Fruit fly (Drosophila melanogaster) whole organism, embryonic: ENCODE measurements around the gene Col4a1.

Experiments
- Bdp1 ChIP-seq: fragments of 200-800 bp; sonication (Bioruptor generic); optimal IDR thresholded peaks from 3 replicates; lab custom pipeline; 2016; ENCODE audit warnings: missing biosample characterization, missing genetic modification characterization
- Blimp-1 ChIP-seq: fragments of 200-800 bp; sonication (Bioruptor generic); optimal IDR thresholded peaks from 3 replicates; lab custom pipeline; 2018; ENCODE audit warnings: missing biosample characterization, missing genetic modification characterization, mild to moderate bottlenecking, moderate library complexity, missing genetic modification reagents
- CG10543 ChIP-seq: fragments of 200-800 bp; sonication (Bioruptor generic); optimal IDR thresholded peaks from 3 replicates; lab custom pipeline; 2017; ENCODE audit warnings: missing biosample characterization, mild to moderate bottlenecking, missing genetic modification characterization, moderate library complexity
- CG10959 ChIP-seq: fragments of 200-800 bp; sonication (Bioruptor generic); IDR thresholded peaks from 2 replicates; pipeline ENCODE4 v1.3.6; 2022; ENCODE audit warnings: missing biosample characterization, missing genetic modification characterization
- CG12071 ChIP-seq: fragments of 200-800 bp; sonication (Bioruptor generic); optimal IDR thresholded peaks from 3 replicates; lab custom pipeline; 2018; ENCODE audit warnings: missing biosample characterization, mild to moderate bottlenecking, missing genetic modification characterization
- CG12299 ChIP-seq: fragments of 200-800 bp; sonication (Bioruptor generic); optimal IDR thresholded peaks from 2 replicates; lab custom pipeline; 2018; ENCODE audit warnings: missing biosample characterization, mild to moderate bottlenecking, missing genetic modification characterization
- CG13624 ChIP-seq: fragments of 200-800 bp; sonication (Bioruptor generic); optimal IDR thresholded peaks from 2 replicates; lab custom pipeline; 2016; ENCODE audit warnings: missing biosample characterization, missing genetic modification characterization
- CG15601 ChIP-seq: fragments of 200-800 bp; sonication (Bioruptor generic); optimal IDR thresholded peaks from 3 replicates; lab custom pipeline; 2019; ENCODE audit warnings: missing biosample characterization, mild to moderate bottlenecking, missing genetic modification characterization, moderate library complexity
- CG17385 ChIP-seq: fragments of 200-800 bp; sonication (Bioruptor generic); optimal IDR thresholded peaks from 3 replicates; lab custom pipeline; 2018; ENCODE audit warnings: missing biosample characterization, mild to moderate bottlenecking, missing genetic modification characterization
- CG17612 ChIP-seq: fragments of 200-800 bp; sonication (Bioruptor generic); IDR thresholded peaks from 2 replicates; pipeline ENCODE4 v1.3.6; 2022; ENCODE audit warnings: missing biosample characterization, missing genetic modification characterization
- CG2129 ChIP-seq: fragments of 200-800 bp; sonication (Bioruptor generic); IDR thresholded peaks from 2 replicates; pipeline ENCODE4 v1.3.6; 2022; ENCODE audit warnings: missing biosample characterization, missing genetic modification characterization; ENCODE audit not compliant: partially characterized antibody
- CG2712 ChIP-seq: fragments of 200-800 bp; optimal IDR thresholded peaks from 3 replicates; lab custom pipeline; 2019; ENCODE audit warnings: missing biosample characterization, mild to moderate bottlenecking, missing genetic modification characterization, moderate library complexity
- CG2889 ChIP-seq: fragments of 200-800 bp; sonication (Bioruptor generic); IDR thresholded peaks from 3 replicates; pipeline ENCODE4 v1.3.6; 2022; ENCODE audit warnings: missing biosample characterization, missing genetic modification characterization
- CG33213 ChIP-seq: fragments of 200-800 bp; sonication (Bioruptor generic); optimal IDR thresholded peaks from 3 replicates; lab custom pipeline; 2016; ENCODE audit warnings: missing biosample characterization, missing genetic modification characterization
- CG3726 ChIP-seq: fragments of 200-800 bp; sonication (Bioruptor generic); IDR thresholded peaks from 3 replicates; pipeline ENCODE4, ENCODE4 v1.3.6; 2022; ENCODE audit warnings: missing biosample characterization, missing genetic modification characterization
- CG3838 ChIP-seq: fragments of 200-800 bp; sonication (Bioruptor generic); optimal IDR thresholded peaks from 3 replicates; lab custom pipeline; 2016; ENCODE audit warnings: missing biosample characterization, missing genetic modification characterization
- CG3995 ChIP-seq: fragments of 200-800 bp; sonication (Bioruptor generic); optimal IDR thresholded peaks from 3 replicates; lab custom pipeline; 2016; ENCODE audit warnings: missing biosample characterization, missing genetic modification characterization
- CG4404 ChIP-seq: fragments of 200-800 bp; sonication (Bioruptor generic); IDR thresholded peaks from 2 replicates; pipeline ENCODE4 v1.3.6; 2022; ENCODE audit warnings: missing biosample characterization, missing genetic modification characterization
- CG6765 ChIP-seq: fragments of 200-800 bp; sonication (Bioruptor generic); optimal IDR thresholded peaks from 3 replicates; lab custom pipeline; 2017; ENCODE audit warnings: missing biosample characterization, mild to moderate bottlenecking, missing genetic modification characterization
- CG6791 ChIP-seq: fragments of 200-800 bp; sonication (Bioruptor generic); IDR thresholded peaks from 3 replicates; pipeline ENCODE4 v1.3.6; 2022; ENCODE audit warnings: missing biosample characterization, missing genetic modification characterization; ENCODE audit not compliant: partially characterized antibody
- CG7786 ChIP-seq: fragments of 200-800 bp; sonication (Bioruptor generic); optimal IDR thresholded peaks from 2 replicates; lab custom pipeline; 2016; ENCODE audit warnings: missing biosample characterization, missing genetic modification characterization
- CG7987 ChIP-seq: fragments of 200-800 bp; sonication (Bioruptor generic); optimal IDR thresholded peaks from 2 replicates; lab custom pipeline; 2018; ENCODE audit warnings: missing biosample characterization, mild to moderate bottlenecking, missing genetic modification characterization, moderate library complexity
- CG8924 ChIP-seq: fragments of 200-800 bp; optimal IDR thresholded peaks from 3 replicates; lab custom pipeline; 2019; ENCODE audit warnings: missing biosample characterization, mild to moderate bottlenecking, missing genetic modification characterization, moderate library complexity
- CG9215 ChIP-seq: fragments of 200-800 bp; sonication (Bioruptor generic); IDR thresholded peaks from 2 replicates; pipeline ENCODE4 v1.3.6; 2022; ENCODE audit warnings: missing biosample characterization, missing genetic modification characterization
- CG9817 ChIP-seq: fragments of 200-800 bp; sonication (Bioruptor generic); optimal IDR thresholded peaks from 2 replicates; lab custom pipeline; 2018; ENCODE audit warnings: missing biosample characterization, mild to moderate bottlenecking, missing genetic modification characterization, moderate library complexity
- CoRest ChIP-seq: fragments of 200-800 bp; sonication (Bioruptor generic); optimal IDR thresholded peaks from 3 replicates; lab custom pipeline; 2018; ENCODE audit warnings: missing biosample characterization, mild to moderate bottlenecking, missing genetic modification characterization, moderate library complexity
- D ChIP-seq, 2 experiments: fragments of 200-800 bp in 1 of 2; fragments of >200 bp in 1 of 2; sonication (Bioruptor generic) in 1 of 2; optimal IDR thresholded peaks; 2 replicates in 1 of 2; 3 replicates in 1 of 2; lab custom pipeline; 2017; ENCODE audit warnings: mild to moderate bottlenecking in 1 of 2, missing biosample characterization in 1 of 2, missing genetic modification characterization in 1 of 2, missing genetic modification reagents in 1 of 2
- Ets65A ChIP-seq: fragments of 200-800 bp; sonication (Bioruptor generic); peaks from one replicate; lab custom pipeline; 2016; ENCODE audit warnings: missing biosample characterization, missing genetic modification characterization
- Hr39 ChIP-seq: fragments of >200 bp; optimal IDR thresholded peaks from 2 replicates; lab custom pipeline; 2017
- Lpt ChIP-seq: fragments of >200 bp; optimal IDR thresholded peaks from 2 replicates; lab custom pipeline; 2018; ENCODE audit warnings: missing biosample characterization, missing genetic modification characterization
- MESR4 ChIP-seq: fragments of 200-800 bp; sonication (Bioruptor generic); optimal IDR thresholded peaks from 2 replicates; lab custom pipeline; 2018; ENCODE audit warnings: missing biosample characterization, mild to moderate bottlenecking, missing genetic modification characterization, moderate library complexity
- Nf-YA ChIP-seq: fragments of 200-800 bp; sonication (Bioruptor generic); IDR thresholded peaks from 2 replicates; pipeline ENCODE4 v1.3.6; 2022; ENCODE audit warnings: missing biosample characterization, missing genetic modification characterization
- Optix ChIP-seq: fragments of 200-800 bp; sonication (Bioruptor generic); IDR thresholded peaks from 3 replicates; pipeline ENCODE4 v1.3.6; 2022; ENCODE audit warnings: missing biosample characterization, missing genetic modification characterization
- Sox102F ChIP-seq: fragments of 200-800 bp; sonication (Bioruptor generic); optimal IDR thresholded peaks from 2 replicates; lab custom pipeline; 2018; ENCODE audit warnings: missing biosample characterization, mild to moderate bottlenecking, missing genetic modification characterization, moderate library complexity
- cwo ChIP-seq: fragments of 200-800 bp; sonication (Bioruptor generic); optimal IDR thresholded peaks from 3 replicates; lab custom pipeline; 2017; ENCODE audit warnings: missing biosample characterization, missing genetic modification characterization, mild to moderate bottlenecking, moderate library complexity, missing genetic modification reagents
- da ChIP-seq: fragments of 200-800 bp; sonication (Bioruptor generic); optimal IDR thresholded peaks from 2 replicates; lab custom pipeline; 2016; ENCODE audit warnings: missing biosample characterization, missing genetic modification characterization
- dpn ChIP-seq, 2 experiments: fragments of 200-800 bp; sonication (Bioruptor generic); optimal IDR thresholded peaks; 3 replicates each; lab custom pipeline; 2016; ENCODE audit warnings: missing biosample characterization in 2 of 2, missing genetic modification characterization in 2 of 2
- esg ChIP-seq: fragments of 200-800 bp; sonication (Bioruptor generic); conservative IDR thresholded peaks from 2 replicates; pipeline ENCODE4 v1.3.6; 2022; ENCODE audit warnings: missing biosample characterization, missing genetic modification characterization
- fd102C ChIP-seq: fragments of 200-800 bp; sonication (Bioruptor generic); optimal IDR thresholded peaks from 2 replicates; lab custom pipeline; 2018; ENCODE audit warnings: missing biosample characterization, mild to moderate bottlenecking, missing genetic modification characterization, moderate library complexity
- hb ChIP-seq: fragments of 200-800 bp; sonication (Bioruptor generic); IDR thresholded peaks from 3 replicates; pipeline ENCODE4 v1.3.6; 2022; ENCODE audit warnings: missing biosample characterization, missing genetic modification characterization; ENCODE audit not compliant: partially characterized antibody
- jing ChIP-seq: fragments of 200-800 bp; sonication (Bioruptor generic); optimal IDR thresholded peaks from 2 replicates; lab custom pipeline; 2018; ENCODE audit warnings: missing biosample characterization, mild to moderate bottlenecking, missing genetic modification characterization
- pb ChIP-seq: fragments of 200-800 bp; sonication (Bioruptor generic); optimal IDR thresholded peaks from 3 replicates; lab custom pipeline; 2016; ENCODE audit warnings: missing biosample characterization, missing genetic modification characterization
- salm ChIP-seq: fragments of 200-800 bp; sonication (Bioruptor generic); optimal IDR thresholded peaks from 2 replicates; lab custom pipeline; 2018; ENCODE audit warnings: missing biosample characterization, mild to moderate bottlenecking, missing genetic modification characterization
- tgo ChIP-seq: fragments of 200-800 bp; sonication (Bioruptor generic); IDR thresholded peaks from 3 replicates; pipeline ENCODE4 v1.3.6; 2022; ENCODE audit warnings: missing biosample characterization, missing genetic modification characterization
- trem ChIP-seq: fragments of 200-800 bp; optimal IDR thresholded peaks from 3 replicates; lab custom pipeline; 2019; ENCODE audit warnings: missing biosample characterization, mild to moderate bottlenecking, missing genetic modification characterization, moderate library complexity
- ttk ChIP-seq: fragments of 200-800 bp; sonication (Bioruptor generic); IDR thresholded peaks from 2 replicates; pipeline ENCODE4 v2.1.2; 2022; ENCODE audit warnings: missing biosample characterization, missing genetic modification characterization
- tup ChIP-seq: fragments of 200-800 bp; sonication (Bioruptor generic); optimal IDR thresholded peaks from 2 replicates; lab custom pipeline; 2016; ENCODE audit warnings: missing biosample characterization, mild to moderate bottlenecking, missing genetic modification characterization, moderate library complexity
- vvl ChIP-seq: fragments of 200-800 bp; sonication (Bioruptor generic); IDR thresholded peaks from 2 replicates; pipeline ENCODE4 v1.3.6; 2022; ENCODE audit warnings: missing biosample characterization, missing genetic modification characterization
- wdn ChIP-seq: fragments of 200-800 bp; sonication (Bioruptor generic); IDR thresholded peaks from 2 replicates; pipeline ENCODE4 v1.3.6; 2022; ENCODE audit warnings: missing biosample characterization, missing genetic modification characterization
- yki ChIP-seq: fragments of >200 bp; optimal IDR thresholded peaks from 3 replicates; lab custom pipeline; 2018

Col4a1 gene

dm6 chr2L:4981278-4981966 lies 48.0 kb upstream of the Col4a1 start, which contains the start of the genes CG8892 and CG34126 (continued):
- peak; percentile 95 for TF ChIP-seq tup
- peak; percentile 90 for TF ChIP-seq da (GFP tag; lab: Kevin White, UChicago)
- no peak for TF ChIP-seq Lpt
- TF ChIP-seq CG3838 (GFP tag; lab: Kevin White, UChicago): peak; percentile 87
- TF ChIP-seq esg (GFP tag; lab: Robert Waterston, UW): peak; percentile 97
- TF ChIP-seq jing (GFP tag; lab: Kevin White, UChicago): peak; percentile 95
- peak; percentile 98 for TF ChIP-seq CG2712
- peak; percentile 98 for TF ChIP-seq CG10543 (GFP tag; lab: Kevin White, UChicago)
- peak; percentile 93 for TF ChIP-seq ttk
- TF ChIP-seq CG9817 (tag; lab: Kevin White, UChicago): peak; percentile 98
- peak; percentile 68 for TF ChIP-seq fd102C (GFP tag; lab: Kevin White, UChicago)
- TF ChIP-seq Hr39 (lab: Kevin White, UChicago): peak; percentile 82
- peak; percentile 92 for TF ChIP-seq CG12299 (tag; lab: Kevin White, UChicago)
- TF ChIP-seq Sox102F: peak; percentile 94
- 0 out of 3 replicates have a peak, but pooled peaks have one; percentile 19 for TF ChIP-seq CG6791 (GFP tag; lab: Robert Waterston, UW)
- TF ChIP-seq CG9215 (GFP tag; lab: Robert Waterston, UW): peak; percentile 97
- no peak for TF ChIP-seq D (optimal IDR thresholded peaks at IDR 0.05; lab: Kevin White, UChicago)
- peak; percentile 97 for TF ChIP-seq D (GFP tag; optimal IDR thresholded peaks at IDR 0.05; lab: Kevin White, UChicago)
- peak; percentile 96 for TF ChIP-seq CG13624 (GFP tag; lab: Kevin White, UChicago)
- peak; percentile 99 for TF ChIP-seq CG4404 (GFP tag; lab: Robert Waterston, UW)
- TF ChIP-seq CoRest (tag; lab: Kevin White, UChicago): peak; percentile 99
- TF ChIP-seq CG10959 (GFP tag; lab: Robert Waterston, UW): peak; percentile 93
- TF ChIP-seq Nf-YA: peak; percentile 89
- peak; percentile 92 for TF ChIP-seq Bdp1 (GFP tag; lab: Kevin White, UChicago)
- TF ChIP-seq pb: peak; percentile 85
- peak; percentile 92; the same call in 2 of the 3 replicates for TF ChIP-seq CG3726 (GFP tag; lab: Robert Waterston, UW)
- peak; percentile 100 for TF ChIP-seq Ets65A (GFP tag; lab: Kevin White, UChicago)
- peak; percentile 98 for TF ChIP-seq dpn (GFP tag; optimal IDR thresholded peaks at IDR 0.05; lab: Kevin White, UChicago)
- peak; percentile 91 for TF ChIP-seq CG6765
- TF ChIP-seq vvl (GFP tag; lab: Robert Waterston, UW): peak; percentile 96
- TF ChIP-seq yki: no peak
- TF ChIP-seq CG15601 (tag; lab: Kevin White, UChicago): peak; percentile 94
- TF ChIP-seq Optix (GFP tag; lab: Robert Waterston, UW): peak; percentile 92
- TF ChIP-seq CG3995 (GFP tag; lab: Kevin White, UChicago): peak; percentile 83
- peak; percentile 92 for TF ChIP-seq Blimp-1 (GFP tag; lab: Kevin White, UChicago)
- peak; percentile 90 for TF ChIP-seq wdn
- peak; percentile 93 for TF ChIP-seq trem (tag; lab: Kevin White, UChicago)
- TF ChIP-seq CG7786 (GFP tag; lab: Kevin White, UChicago): peak; percentile 96
- TF ChIP-seq CG7987 (GFP tag; lab: Kevin White, UChicago): peak; percentile 92
- TF ChIP-seq CG17612 (GFP tag; lab: Robert Waterston, UW): peak; percentile 87
- peak; percentile 66 for TF ChIP-seq MESR4 (GFP tag; lab: Kevin White, UChicago)
- TF ChIP-seq hb: no peak
- TF ChIP-seq CG17385 (GFP tag; lab: Kevin White, UChicago): peak; percentile 93
- TF ChIP-seq cwo (GFP tag; lab: Kevin White, UChicago): peak; percentile 94
- TF ChIP-seq CG2889 (GFP tag; lab: Robert Waterston, UW): peak; percentile 95
- no peak for TF ChIP-seq CG2129 (GFP tag; lab: Robert Waterston, UW)
- TF ChIP-seq CG8924 (tag; lab: Kevin White, UChicago): peak; percentile 97
- TF ChIP-seq CG33213 (GFP tag; lab: Kevin White, UChicago): peak; percentile 87
- TF ChIP-seq tgo (GFP tag; lab: Robert Waterston, UW): peak; percentile 97
- peak; percentile 87 for TF ChIP-seq salm
- peak; percentile 88 for TF ChIP-seq CG12071
